Worm (Caenorhabditis elegans): Measurements from ENCODE around the gene B0238.15.

- no peak for TF ChIP-seq snpc-4 (tag; optimal IDR thresholded peaks at IDR 0.05)
- TF ChIP-seq nhr-76 (tag; optimal IDR thresholded peaks at IDR 0.05), result no peak
- TF ChIP-seq unc-62 (GFP tag; optimal IDR thresholded peaks at IDR 0.05), result no peak
- TF ChIP-seq lin-13 (tag; optimal IDR thresholded peaks at IDR 0.05), result no peak
- TF ChIP-seq sptf-1 (tag; optimal IDR thresholded peaks at IDR 0.05), result no peak
Measured at ce11 chrV:5273770-5274169, 33.8 kb downstream of the B0238.15 start, which contains the start of gene natc-2.
